Worm (Caenorhabditis elegans) whole organism, L1 larva: ENCODE data around the gene hint-3.
A peak's percentile ranks its signal among the peaks of the same experiment; 100 is the strongest.

Experiments used
- C34B4.2 ChIP-seq: sonication (generic microtip); optimal IDR thresholded peaks from 2 replicates; lab custom pipeline; 2017; ENCODE audit warnings: mild to moderate bottlenecking, missing genetic modification characterization, missing compliant biosample characterization
- alr-1 ChIP-seq: fragments of 200-800 bp; sonication (Bioruptor generic); optimal IDR thresholded peaks from 2 replicates; lab custom pipeline; 2018; ENCODE audit warnings: borderline replicate concordance, mild to moderate bottlenecking, missing genetic modification characterization, missing compliant biosample characterization
- blmp-1 ChIP-seq: fragments of 150-350 bp; optimal IDR thresholded peaks from 2 replicates; lab custom pipeline; 2014; ENCODE audit warnings: missing biosample characterization, missing genetic modification characterization
- ceh-8 ChIP-seq: fragments of 200-800 bp; sonication (Bioruptor generic); optimal IDR thresholded peaks from 2 replicates; lab custom pipeline; 2018; ENCODE audit warnings: mild to moderate bottlenecking, missing genetic modification characterization, moderate library complexity, missing compliant biosample characterization
- ceh-82 ChIP-seq, 3 experiments: fragments of 150-350 bp in 1 of 3; sonication (generic microtip) in 2 of 3; optimal IDR thresholded peaks; 2 replicates each; lab custom pipeline; 2014 to 2017; ENCODE audit warnings: missing biosample characterization in 3 of 3, missing genetic modification characterization in 3 of 3
- dsc-1 ChIP-seq: sonication (generic microtip); optimal IDR thresholded peaks from 2 replicates; lab custom pipeline; 2016; ENCODE audit warnings: mild to moderate bottlenecking, missing genetic modification characterization, missing compliant biosample characterization
- efl-1 ChIP-seq, 4 experiments: fragments of 150-350 bp; optimal IDR thresholded peaks in 3 of 4; peaks in 1 of 4; 1 replicate in 1 of 4; 2 replicates in 3 of 4; lab custom pipeline; 2014; ENCODE audit warnings: missing biosample characterization in 2 of 4, missing genetic modification characterization in 2 of 4, missing genetic modification reagents in 2 of 4
- egl-27 ChIP-seq, 2 experiments: fragments of 150-350 bp in 1 of 2; sonication (generic microtip); optimal IDR thresholded peaks; 3 replicates each; lab custom pipeline; 2017 to 2018; ENCODE audit warnings: missing biosample characterization in 2 of 2, missing genetic modification characterization in 2 of 2, missing genetic modification reagents in 2 of 2
- ets-5 ChIP-seq: fragments of 200-800 bp; sonication (Bioruptor generic); IDR thresholded peaks from 2 replicates; pipeline ENCODE4 v1.3.6; 2022; ENCODE audit warnings: missing genetic modification characterization, missing compliant biosample characterization
- fkh-10 ChIP-seq: sonication (generic microtip); optimal IDR thresholded peaks from 2 replicates; lab custom pipeline; 2017; ENCODE audit warnings: missing biosample characterization, missing genetic modification reagents, missing genetic modification characterization
- fos-1 ChIP-seq: fragments of 150-350 bp; optimal IDR thresholded peaks from 2 replicates; lab custom pipeline; 2014; ENCODE audit warnings: missing biosample characterization, missing genetic modification characterization
- irx-1 ChIP-seq: sonication (generic microtip); optimal IDR thresholded peaks from 2 replicates; lab custom pipeline; 2016; ENCODE audit warnings: missing genetic modification characterization, missing compliant biosample characterization
- isw-1 ChIP-seq: fragments of 200-800 bp; sonication (Bioruptor generic); IDR thresholded peaks from 2 replicates; pipeline ENCODE4 v1.3.6; 2022; ENCODE audit warnings: missing genetic modification characterization, missing compliant biosample characterization
- jun-1 ChIP-seq: fragments of 150-350 bp; optimal IDR thresholded peaks from 2 replicates; lab custom pipeline; 2014; ENCODE audit warnings: missing biosample characterization, missing genetic modification reagents, missing genetic modification characterization
- lin-13 ChIP-seq: fragments of 150-350 bp; optimal IDR thresholded peaks from 2 replicates; lab custom pipeline; 2014; ENCODE audit warnings: missing biosample characterization, missing genetic modification reagents, missing genetic modification characterization
- lin-14 ChIP-seq: fragments of 200-800 bp; sonication (Bioruptor generic); optimal IDR thresholded peaks from 2 replicates; lab custom pipeline; 2018; ENCODE audit warnings: mild to moderate bottlenecking, missing genetic modification characterization, moderate library complexity, missing compliant biosample characterization
- lin-39 ChIP-seq: fragments of 150-350 bp; optimal IDR thresholded peaks from 2 replicates; lab custom pipeline; 2014; ENCODE audit warnings: missing biosample characterization, missing genetic modification reagents, missing genetic modification characterization
- mep-1 ChIP-seq: fragments of 150-350 bp; optimal IDR thresholded peaks from 2 replicates; lab custom pipeline; 2014; ENCODE audit warnings: missing biosample characterization, missing genetic modification characterization
- nhr-12 ChIP-seq: sonication (generic microtip); optimal IDR thresholded peaks from 2 replicates; lab custom pipeline; 2017; ENCODE audit warnings: missing biosample characterization, missing genetic modification characterization
- nhr-237 ChIP-seq: fragments of 150-350 bp; optimal IDR thresholded peaks from 2 replicates; lab custom pipeline; 2014; ENCODE audit warnings: missing biosample characterization, missing genetic modification characterization
- nhr-28 ChIP-seq: fragments of 150-350 bp; optimal IDR thresholded peaks from 2 replicates; lab custom pipeline; 2014; ENCODE audit warnings: missing biosample characterization, missing genetic modification characterization
- nhr-47 ChIP-seq: sonication (generic microtip); optimal IDR thresholded peaks from 2 replicates; lab custom pipeline; 2016; ENCODE audit warnings: mild to moderate bottlenecking, missing genetic modification characterization, moderate library complexity, missing compliant biosample characterization
- nhr-77 ChIP-seq: fragments of 150-350 bp; optimal IDR thresholded peaks from 2 replicates; lab custom pipeline; 2014; ENCODE audit warnings: missing biosample characterization, missing genetic modification characterization
- nhr-85 ChIP-seq: sonication (generic microtip); peaks from one replicate; lab custom pipeline; 2016; ENCODE audit warnings: missing genetic modification characterization, inconsistent platforms, missing compliant biosample characterization
- nhr-90 ChIP-seq: sonication (generic microtip); optimal IDR thresholded peaks from 2 replicates; lab custom pipeline; 2016; ENCODE audit warnings: mild to moderate bottlenecking, missing genetic modification characterization, missing compliant biosample characterization; ENCODE audit not compliant: poor library complexity
- pax-3 ChIP-seq: fragments of 200-800 bp; sonication (Bioruptor generic); optimal IDR thresholded peaks from 2 replicates; lab custom pipeline; 2018; ENCODE audit warnings: mild to moderate bottlenecking, missing genetic modification characterization, moderate library complexity, missing compliant biosample characterization
- rnt-1 ChIP-seq: sonication (generic microtip); optimal IDR thresholded peaks from 2 replicates; lab custom pipeline; 2016; ENCODE audit warnings: mild to moderate bottlenecking, missing genetic modification characterization, moderate library complexity, missing compliant biosample characterization
- tlp-1 ChIP-seq: fragments of 150-350 bp; optimal IDR thresholded peaks from 2 replicates; lab custom pipeline; 2014; ENCODE audit warnings: missing biosample characterization, missing genetic modification characterization
- unc-30 ChIP-seq: sonication (generic microtip); optimal IDR thresholded peaks from 2 replicates; lab custom pipeline; 2017; ENCODE audit warnings: missing biosample characterization, missing genetic modification characterization
- unc-86 ChIP-seq: sonication (generic microtip); optimal IDR thresholded peaks from 2 replicates; lab custom pipeline; 2016; ENCODE audit warnings: missing genetic modification characterization, missing compliant biosample characterization
- unc-98 ChIP-seq: fragments of 200-800 bp; sonication (Bioruptor generic); IDR thresholded peaks from 2 replicates; pipeline ENCODE4 v1.3.6; 2022; ENCODE audit warnings: missing genetic modification characterization, missing compliant biosample characterization
- xbp-1 ChIP-seq: sonication (generic microtip); optimal IDR thresholded peaks from 2 replicates; lab custom pipeline; 2016; ENCODE audit warnings: missing genetic modification characterization, missing compliant biosample characterization
- zag-1 ChIP-seq: fragments of 150-350 bp; optimal IDR thresholded peaks from 2 replicates; lab custom pipeline; 2014; ENCODE audit warnings: missing biosample characterization, missing genetic modification characterization

hint-3 gene

ce11 chrV:7734909-7735308 is 25.4 kb upstream of the hint-3 start, which contains the start of gene clic-1 (continued):
- TF ChIP-seq nhr-12 (tag; lab: Kevin White, UChicago) (no peak), ceh-8 (GFP tag; lab: Kevin White, UChicago) (no peak), fos-1 (peak; percentile 58), C34B4.2 (tag; lab: Kevin White, UChicago) (no peak), nhr-77 (tag; lab: Kevin White, UChicago) (no peak), unc-30 (tag; lab: Kevin White, UChicago) (no peak), fkh-10 (GFP tag; lab: Kevin White, UChicago) (peak; percentile 3), nhr-28 (tag; lab: Kevin White, UChicago) (no peak), mep-1 (tag; lab: Kevin White, UChicago) (no peak), lin-13 (GFP tag; lab: Kevin White, UChicago) (peak; percentile 9), tlp-1 (tag; lab: Kevin White, UChicago) (no peak)

- TF ChIP-seq zag-1, result no peak
- TF ChIP-seq efl-1 (optimal IDR thresholded peaks at IDR 0.05; lab: Kevin White, UChicago), result no peak
- peak in 1 of 2 experiments; percentile 34 for TF ChIP-seq efl-1 (GFP tag; optimal IDR thresholded peaks at IDR 0.05 in 1 of 2; lab: Kevin White, UChicago)
- no peak for TF ChIP-seq unc-98 (GFP tag; lab: Robert Waterston, UW)
- no peak for TF ChIP-seq lin-14 (GFP tag; lab: Kevin White, UChicago)
- TF ChIP-seq xbp-1 (tag; lab: Kevin White, UChicago), result no peak
- no peak for TF ChIP-seq nhr-90 (tag; lab: Kevin White, UChicago)
- TF ChIP-seq, all 84 proteins: peak for 1
Measured at ce11 chrV:7735319-7735718, 25.0 kb upstream of the hint-3 start, which contains the start of gene srr-10. Gene srr-10, plus strand, starts transcription at chrV:7735619.

ce11 chrV:7737710-7738109 is 22.6 kb upstream of the hint-3 start, which contains the start of gene srr-9:
Gene srr-9, plus strand, starts transcription at chrV:7738010.
- TF ChIP-seq nhr-90 (tag; lab: Kevin White, UChicago) (no peak), alr-1 (no peak), irx-1 (tag; lab: Kevin White, UChicago) (no peak), unc-86 (tag; lab: Kevin White, UChicago) (no peak), nhr-237 (tag; lab: Kevin White, UChicago) (no peak), lin-39 (tag; lab: Kevin White, UChicago) (no peak), ceh-82 (tag; optimal IDR thresholded peaks at IDR 0.05; lab: Kevin White, UChicago) (no peak), pax-3 (tag; lab: Kevin White, UChicago) (no peak), ceh-8 (GFP tag; lab: Kevin White, UChicago) (no peak)

- peak; percentile 28 for TF ChIP-seq blmp-1 (tag; lab: Kevin White, UChicago)
- TF ChIP-seq lin-13 (GFP tag; lab: Kevin White, UChicago), result no peak
- peak; percentile 47 for TF ChIP-seq nhr-85 (tag; lab: Kevin White, UChicago)
- no peak for TF ChIP-seq nhr-28 (tag; lab: Kevin White, UChicago)
- TF ChIP-seq, all 84 proteins: peak for 2
Measured at ce11 chrV:7739949-7740348, 20.3 kb upstream of the hint-3 start.

ce11 chrV:7741918-7742317 is 18.4 kb upstream of the hint-3 start:
- TF ChIP-seq nhr-47 (no peak), blmp-1 (tag; lab: Kevin White, UChicago) (peak; percentile 2)

- TF ChIP-seq lin-14 (GFP tag; lab: Kevin White, UChicago) (no peak), egl-27 (tag; optimal IDR thresholded peaks at IDR 0.05; lab: Kevin White, UChicago) (no peak), dsc-1 (tag; lab: Kevin White, UChicago) (no peak), rnt-1 (tag; lab: Kevin White, UChicago) (no peak), jun-1 (tag; lab: Kevin White, UChicago) (no peak), isw-1 (GFP tag; lab: Robert Waterston, UW) (no peak), ets-5 (no peak), nhr-77 (tag; lab: Kevin White, UChicago) (no peak), unc-86 (tag; lab: Kevin White, UChicago) (no peak), nhr-47 (no peak)
Measured at ce11 chrV:7742485-7742959, 17.8 kb upstream of the hint-3 start, which contains the start of gene fbxl-5. Gene fbxl-5, plus strand, starts transcription at chrV:7742909.
